Worm (Caenorhabditis elegans): ENCODE measurements around the gene dim-1.

ce11 chrX:8010652-8011051 is 47.4 kb downstream of the dim-1 start:
- TF ChIP-seq pes-1 (GFP tag; IDR thresholded peaks at IDR 0.05) (no peak), hmbx-1 (tag; optimal IDR thresholded peaks at IDR 0.05) (no peak), ama-1 (optimal IDR thresholded peaks at IDR 0.05) (no peak), hnd-1 (tag; optimal IDR thresholded peaks at IDR 0.05) (no peak), ceh-13 (GFP tag; optimal IDR thresholded peaks at IDR 0.05) (no peak)

Measured in whole organism, early embryonic.